Worm (Caenorhabditis elegans) whole organism, L1 larva: Measurements from ENCODE around the gene tsp-6.

ENCODE experiments used
- aha-1 ChIP-seq: fragments of 150-350 bp; optimal IDR thresholded peaks from 2 replicates; lab custom pipeline; 2014; ENCODE audit warnings: missing biosample characterization, missing genetic modification characterization
- ceh-63 ChIP-seq: fragments of 200-800 bp; sonication (Bioruptor generic); optimal IDR thresholded peaks from 2 replicates; lab custom pipeline; 2018; ENCODE audit warnings: mild to moderate bottlenecking, missing genetic modification characterization, missing compliant biosample characterization
- ceh-82 ChIP-seq, 3 experiments: fragments of 150-350 bp in 1 of 3; sonication (generic microtip) in 2 of 3; optimal IDR thresholded peaks; 2 replicates each; lab custom pipeline; 2014 to 2017; ENCODE audit warnings: missing biosample characterization in 3 of 3, missing genetic modification characterization in 3 of 3
- ceh-88 ChIP-seq: fragments of 200-800 bp; sonication (Bioruptor generic); IDR thresholded peaks from 2 replicates; pipeline ENCODE4 v1.3.6; 2022; ENCODE audit warnings: missing genetic modification characterization, missing compliant biosample characterization
- ces-1 ChIP-seq: fragments of 150-350 bp; optimal IDR thresholded peaks from 2 replicates; lab custom pipeline; 2014; ENCODE audit warnings: missing biosample characterization, missing genetic modification reagents, missing genetic modification characterization
- dsc-1 ChIP-seq: sonication (generic microtip); optimal IDR thresholded peaks from 2 replicates; lab custom pipeline; 2016; ENCODE audit warnings: mild to moderate bottlenecking, missing genetic modification characterization, missing compliant biosample characterization
- efl-1 ChIP-seq, 4 experiments: fragments of 150-350 bp; optimal IDR thresholded peaks in 3 of 4; peaks in 1 of 4; 1 replicate in 1 of 4; 2 replicates in 3 of 4; lab custom pipeline; 2014; ENCODE audit warnings: missing biosample characterization in 2 of 4, missing genetic modification characterization in 2 of 4, missing genetic modification reagents in 2 of 4
- egl-13 ChIP-seq: sonication (generic microtip); optimal IDR thresholded peaks from 2 replicates; lab custom pipeline; 2016; ENCODE audit warnings: missing genotype, missing genetic modification reagents, missing genetic modification characterization, missing compliant biosample characterization
- elt-3 ChIP-seq, 6 experiments: fragments of 150-350 bp in 1 of 6; sonication (generic microtip); optimal IDR thresholded peaks; 2 replicates each; lab custom pipeline; 2017 to 2018; ENCODE audit warnings: missing biosample characterization in 6 of 6, missing genetic modification characterization in 6 of 6, inconsistent platforms in 1 of 6
- fkh-10 ChIP-seq: sonication (generic microtip); optimal IDR thresholded peaks from 2 replicates; lab custom pipeline; 2017; ENCODE audit warnings: missing biosample characterization, missing genetic modification reagents, missing genetic modification characterization
- fkh-8 ChIP-seq: sonication (generic microtip); optimal IDR thresholded peaks from 2 replicates; lab custom pipeline; 2016; ENCODE audit warnings: mild to moderate bottlenecking, missing genetic modification characterization, missing compliant biosample characterization
- grh-1 ChIP-seq: fragments of 200-800 bp; sonication (Bioruptor generic); IDR thresholded peaks from 2 replicates; pipeline ENCODE4 v1.3.6; 2022; ENCODE audit warnings: missing genetic modification reagents, missing genetic modification characterization, missing compliant biosample characterization
- hlh-17 ChIP-seq: fragments of 200-800 bp; sonication (Bioruptor generic); optimal IDR thresholded peaks from 2 replicates; lab custom pipeline; 2018; ENCODE audit warnings: missing genetic modification characterization, mild to moderate bottlenecking, missing compliant biosample characterization, moderate library complexity, borderline replicate concordance
- hlh-4 ChIP-seq: sonication (generic microtip); optimal IDR thresholded peaks from 2 replicates; lab custom pipeline; 2016; ENCODE audit warnings: mild to moderate bottlenecking, missing genetic modification characterization, missing compliant biosample characterization
- hpl-2 ChIP-seq: fragments of 150-350 bp; optimal IDR thresholded peaks from 2 replicates; lab custom pipeline; 2014; ENCODE audit warnings: missing biosample characterization, missing genetic modification reagents, missing genetic modification characterization
- irx-1 ChIP-seq: sonication (generic microtip); optimal IDR thresholded peaks from 2 replicates; lab custom pipeline; 2016; ENCODE audit warnings: missing genetic modification characterization, missing compliant biosample characterization
- jun-1 ChIP-seq: fragments of 150-350 bp; optimal IDR thresholded peaks from 2 replicates; lab custom pipeline; 2014; ENCODE audit warnings: missing biosample characterization, missing genetic modification reagents, missing genetic modification characterization
- lin-13 ChIP-seq: fragments of 150-350 bp; optimal IDR thresholded peaks from 2 replicates; lab custom pipeline; 2014; ENCODE audit warnings: missing biosample characterization, missing genetic modification reagents, missing genetic modification characterization
- lin-14 ChIP-seq: fragments of 200-800 bp; sonication (Bioruptor generic); optimal IDR thresholded peaks from 2 replicates; lab custom pipeline; 2018; ENCODE audit warnings: mild to moderate bottlenecking, missing genetic modification characterization, moderate library complexity, missing compliant biosample characterization
- lin-15B ChIP-seq: fragments of 150-350 bp; sonication (generic microtip); optimal IDR thresholded peaks from 3 replicates; lab custom pipeline; 2014; ENCODE audit warnings: missing biosample characterization, missing genetic modification characterization
- lin-35 ChIP-seq, 2 experiments: fragments of 150-350 bp; optimal IDR thresholded peaks; 2 replicates each; lab custom pipeline; 2014; ENCODE audit warnings: missing biosample characterization in 2 of 2, missing genetic modification characterization in 2 of 2, missing genetic modification reagents in 2 of 2
- lsy-2 ChIP-seq, 2 experiments: fragments of 150-350 bp; optimal IDR thresholded peaks; 2 replicates each; lab custom pipeline; 2014; ENCODE audit warnings: missing biosample characterization in 2 of 2, missing genetic modification characterization in 2 of 2
- mep-1 ChIP-seq: fragments of 150-350 bp; optimal IDR thresholded peaks from 2 replicates; lab custom pipeline; 2014; ENCODE audit warnings: missing biosample characterization, missing genetic modification characterization
- nhr-11 ChIP-seq: fragments of 150-350 bp; optimal IDR thresholded peaks from 2 replicates; lab custom pipeline; 2014; ENCODE audit warnings: missing biosample characterization, missing genetic modification characterization
- nhr-237 ChIP-seq: fragments of 150-350 bp; optimal IDR thresholded peaks from 2 replicates; lab custom pipeline; 2014; ENCODE audit warnings: missing biosample characterization, missing genetic modification characterization
- nhr-47 ChIP-seq: sonication (generic microtip); optimal IDR thresholded peaks from 2 replicates; lab custom pipeline; 2016; ENCODE audit warnings: mild to moderate bottlenecking, missing genetic modification characterization, moderate library complexity, missing compliant biosample characterization
- nhr-71 ChIP-seq: sonication (generic microtip); optimal IDR thresholded peaks from 2 replicates; lab custom pipeline; 2016; ENCODE audit warnings: mild to moderate bottlenecking, missing genetic modification characterization, moderate library complexity, missing compliant biosample characterization
- nhr-84 ChIP-seq: sonication (generic microtip); optimal IDR thresholded peaks from 2 replicates; lab custom pipeline; 2017; ENCODE audit warnings: missing biosample characterization, missing genetic modification characterization
- pax-3 ChIP-seq: fragments of 200-800 bp; sonication (Bioruptor generic); optimal IDR thresholded peaks from 2 replicates; lab custom pipeline; 2018; ENCODE audit warnings: mild to moderate bottlenecking, missing genetic modification characterization, moderate library complexity, missing compliant biosample characterization
- sup-37 ChIP-seq: fragments of 200-800 bp; sonication (Bioruptor generic); optimal IDR thresholded peaks from 2 replicates; lab custom pipeline; 2018; ENCODE audit warnings: mild to moderate bottlenecking, missing genetic modification characterization, missing compliant biosample characterization
- swsn-7 ChIP-seq: sonication (generic microtip); optimal IDR thresholded peaks from 2 replicates; lab custom pipeline; 2016; ENCODE audit warnings: missing genetic modification characterization, missing compliant biosample characterization
- tbx-2 ChIP-seq: sonication (generic microtip); optimal IDR thresholded peaks from 2 replicates; lab custom pipeline; 2016; ENCODE audit warnings: missing genetic modification characterization, missing compliant biosample characterization
- tlp-1 ChIP-seq: fragments of 150-350 bp; optimal IDR thresholded peaks from 2 replicates; lab custom pipeline; 2014; ENCODE audit warnings: missing biosample characterization, missing genetic modification characterization
- unc-130 ChIP-seq: fragments of 150-350 bp; optimal IDR thresholded peaks from 2 replicates; lab custom pipeline; 2017; ENCODE audit warnings: missing biosample characterization, missing genetic modification characterization, inconsistent platforms
- unc-30 ChIP-seq: sonication (generic microtip); optimal IDR thresholded peaks from 2 replicates; lab custom pipeline; 2017; ENCODE audit warnings: missing biosample characterization, missing genetic modification characterization
- unc-62 ChIP-seq: fragments of 150-350 bp; optimal IDR thresholded peaks from 2 replicates; lab custom pipeline; 2014; ENCODE audit warnings: missing biosample characterization, missing genetic modification reagents, missing genetic modification characterization
- unc-86 ChIP-seq: sonication (generic microtip); optimal IDR thresholded peaks from 2 replicates; lab custom pipeline; 2016; ENCODE audit warnings: missing genetic modification characterization, missing compliant biosample characterization
- xbp-1 ChIP-seq: sonication (generic microtip); optimal IDR thresholded peaks from 2 replicates; lab custom pipeline; 2016; ENCODE audit warnings: missing genetic modification characterization, missing compliant biosample characterization
- zag-1 ChIP-seq: fragments of 150-350 bp; optimal IDR thresholded peaks from 2 replicates; lab custom pipeline; 2014; ENCODE audit warnings: missing biosample characterization, missing genetic modification characterization
- zip-4 ChIP-seq: fragments of 200-800 bp; sonication (Bioruptor generic); optimal IDR thresholded peaks from 2 replicates; lab custom pipeline; 2018; ENCODE audit warnings: mild to moderate bottlenecking, missing genetic modification characterization, moderate library complexity, missing compliant biosample characterization

The tsp-6 gene

DNA sequence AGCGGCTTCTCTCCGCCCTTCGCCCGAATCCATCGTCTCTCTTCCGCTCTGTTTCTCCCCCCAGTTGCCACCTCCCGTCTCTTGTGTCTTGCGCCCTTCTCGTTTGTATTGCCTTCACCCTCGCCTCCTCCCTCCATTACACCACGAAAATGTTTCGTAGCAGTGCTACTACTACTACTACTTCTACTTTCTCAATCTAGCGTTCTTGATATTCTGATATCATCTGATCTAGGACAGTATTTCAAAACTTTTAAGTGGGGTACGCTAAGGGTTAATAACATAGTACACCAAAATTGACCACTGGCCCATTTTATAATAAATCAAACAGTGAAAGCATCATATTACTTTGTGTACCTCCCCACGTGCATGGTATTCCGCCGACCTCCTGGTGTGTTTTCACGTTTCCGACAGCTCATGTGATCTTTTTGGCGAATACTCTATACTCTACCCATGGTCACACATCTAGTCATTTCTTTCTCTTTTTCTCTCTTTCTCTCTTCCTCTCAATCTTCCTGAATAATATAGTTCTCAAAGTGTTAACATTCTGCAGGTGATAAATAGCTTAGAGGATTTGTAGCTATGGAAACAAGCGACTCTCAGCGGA, 17.6 kb upstream of the tsp-6 start, which contains the start of gene C14A11.2 (continued):
- TF ChIP-seq mep-1 (tag; lab: Kevin White, UChicago) = peak; percentile 43
- TF ChIP-seq nhr-11 = peak; percentile 0
- TF ChIP-seq nhr-237 (tag; lab: Kevin White, UChicago) = no peak
- no peak for TF ChIP-seq zag-1
- TF ChIP-seq jun-1 (tag; lab: Kevin White, UChicago) = no peak
- TF ChIP-seq tbx-2 (tag; lab: Kevin White, UChicago) = no peak
- TF ChIP-seq lsy-2 (tag; optimal IDR thresholded peaks at IDR 0.05; lab: Kevin White, UChicago) = peak; percentile 0 to 39
- TF ChIP-seq unc-130 (tag; lab: Kevin White, UChicago) = peak; percentile 33
- TF ChIP-seq hpl-2 (GFP tag; lab: Kevin White, UChicago) = no peak
- TF ChIP-seq unc-62 (GFP tag; lab: Kevin White, UChicago) = no peak
- peak; percentile 63 for TF ChIP-seq irx-1
- no peak for TF ChIP-seq tlp-1 (tag; lab: Kevin White, UChicago)
- TF ChIP-seq grh-1 (GFP tag; lab: Robert Waterston, UW) = no peak
- no peak for TF ChIP-seq hlh-4 (tag; lab: Kevin White, UChicago)
- no peak for TF ChIP-seq ces-1 (GFP tag; lab: Kevin White, UChicago)
- TF ChIP-seq unc-86 (tag; lab: Kevin White, UChicago) = no peak

DNA sequence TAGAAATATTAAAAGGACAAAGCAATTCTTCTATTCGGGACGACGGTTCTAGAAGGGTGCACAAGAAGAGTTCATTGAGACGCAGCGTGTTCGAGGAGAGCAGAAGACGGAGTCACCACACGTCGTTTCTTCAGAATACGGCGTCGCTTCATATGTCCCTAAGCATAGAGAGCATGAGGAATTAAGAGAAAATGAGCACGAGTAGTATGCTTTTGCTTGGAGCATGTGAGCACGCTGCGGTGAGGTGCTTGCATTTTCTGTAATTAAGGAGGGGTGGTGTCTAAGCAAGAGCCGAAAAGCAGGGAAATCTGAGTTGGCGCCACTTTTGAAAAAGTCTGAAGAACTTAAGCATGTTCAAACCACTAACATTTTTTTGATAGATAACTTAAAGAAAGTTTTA, 12.9 kb upstream of the tsp-6 start, which contains the start of gene C14A11.5:
TSS of gene C14A11.5 (minus strand) at position 139 of the 400 bp plus-strand sequence.
- TF ChIP-seq aha-1 (tag; lab: Kevin White, UChicago) (no peak), unc-86 (tag; lab: Kevin White, UChicago) (peak; percentile 53), lin-15B (tag; lab: Kevin White, UChicago) (no peak), ceh-88 (GFP tag; lab: Robert Waterston, UW) (no peak), nhr-71 (tag; lab: Kevin White, UChicago) (peak; percentile 65), swsn-7 (peak; percentile 29), zag-1 (no peak), unc-30 (tag; lab: Kevin White, UChicago) (no peak), tbx-2 (tag; lab: Kevin White, UChicago) (no peak), lin-14 (GFP tag; lab: Kevin White, UChicago) (peak; percentile 72), hlh-17 (GFP tag; lab: Kevin White, UChicago) (no peak), zip-4 (GFP tag; lab: Kevin White, UChicago) (no peak), ceh-63 (GFP tag; lab: Kevin White, UChicago) (no peak), fkh-8 (tag; lab: Kevin White, UChicago) (peak; percentile 94), xbp-1 (peak; percentile 4), nhr-47 (tag; lab: Kevin White, UChicago) (peak; percentile 66), ceh-82 (tag; optimal IDR thresholded peaks at IDR 0.05; lab: Kevin White, UChicago) (peak in 1 of 3 experiments; percentile 32), jun-1 (tag; lab: Kevin White, UChicago) (no peak), sup-37 (GFP tag; lab: Kevin White, UChicago) (no peak), lin-13 (GFP tag; lab: Kevin White, UChicago) (no peak), elt-3 (tag; optimal IDR thresholded peaks at IDR 0.05; lab: Kevin White, UChicago) (no peak), nhr-84 (tag; lab: Kevin White, UChicago) (no peak), lin-35 (GFP tag; optimal IDR thresholded peaks at IDR 0.05; lab: Kevin White, UChicago) (peak in 1 of 2 experiments; percentile 12), dsc-1 (tag; lab: Kevin White, UChicago) (peak; percentile 13), nhr-11 (no peak), efl-1 (optimal IDR thresholded peaks at IDR 0.05; lab: Kevin White, UChicago) (no peak), efl-1 (GFP tag; optimal IDR thresholded peaks at IDR 0.05 in 1 of 2; lab: Kevin White, UChicago) (peak in 1 of 2 experiments; percentile 12), egl-13 (tag; lab: Kevin White, UChicago) (peak; percentile 51), fkh-10 (GFP tag; lab: Kevin White, UChicago) (peak; percentile 32), pax-3 (tag; lab: Kevin White, UChicago) (no peak)
- TF ChIP-seq, all 84 proteins: peak for 13
